Worm (Caenorhabditis elegans): Measurements from ENCODE around the gene F54F2.9.

F54F2.9 gene

DNA sequence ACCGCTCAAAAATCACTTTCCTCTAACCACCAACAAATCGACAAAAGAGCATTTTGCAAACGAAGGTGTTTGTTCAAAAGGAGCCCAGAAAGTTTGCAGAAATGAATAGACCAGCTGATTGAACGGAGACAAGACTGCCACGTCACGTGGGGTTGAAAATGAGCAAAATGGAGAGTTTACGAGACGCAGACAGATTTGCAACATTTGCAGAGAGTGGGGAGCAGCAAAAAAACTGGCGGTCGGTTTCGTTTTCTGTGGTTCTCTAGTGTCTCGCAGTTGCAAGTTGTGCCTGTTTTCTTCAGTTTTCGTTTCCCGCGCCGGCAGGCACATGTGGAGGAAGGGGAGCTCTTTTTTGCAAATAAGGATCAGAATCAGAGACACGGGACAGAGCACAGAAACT is 41.6 kb downstream of the F54F2.9 start:
- TF ChIP-seq hmg-4 (GFP tag; optimal IDR thresholded peaks at IDR 0.05) (no peak), tbx-37 (GFP tag; conservative IDR thresholded peaks at IDR 0.05) (no peak)

DNA sequence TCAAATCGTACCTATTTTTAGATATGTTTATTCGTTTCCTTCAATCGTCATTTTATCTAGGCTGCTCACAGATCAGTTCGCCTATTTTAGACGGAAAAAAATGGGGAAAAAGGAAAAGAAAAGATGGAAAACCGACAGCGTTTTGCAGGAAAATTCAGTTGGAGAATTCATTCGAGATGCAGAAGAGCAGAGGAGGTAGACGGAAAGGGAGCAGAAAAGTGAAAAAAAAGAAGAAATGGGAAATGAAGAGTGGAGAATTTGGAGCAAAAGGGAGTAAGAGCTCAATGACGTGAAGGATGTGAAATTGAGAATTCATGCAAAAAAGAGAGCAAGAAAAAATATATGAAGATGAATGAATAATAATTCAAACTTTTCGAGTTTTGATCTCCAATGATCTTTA is 42.5 kb downstream of the F54F2.9 start:
- TF ChIP-seq ama-1 (optimal IDR thresholded peaks at IDR 0.05) (no peak), tra-4 (tag; optimal IDR thresholded peaks at IDR 0.05) (no peak), hmg-4 (GFP tag; optimal IDR thresholded peaks at IDR 0.05) (no peak), hnd-1 (tag; optimal IDR thresholded peaks at IDR 0.05) (no peak), aly-1 (tag; optimal IDR thresholded peaks at IDR 0.05) (no peak), B0310.2 (tag; optimal IDR thresholded peaks at IDR 0.05) (no peak), ets-7 (tag; optimal IDR thresholded peaks at IDR 0.05) (no peak), F13C5.2 (tag; optimal IDR thresholded peaks at IDR 0.05) (no peak), scrt-1 (GFP tag; IDR thresholded peaks at IDR 0.05) (no peak), tbx-37 (GFP tag; conservative IDR thresholded peaks at IDR 0.05) (no peak)

DNA sequence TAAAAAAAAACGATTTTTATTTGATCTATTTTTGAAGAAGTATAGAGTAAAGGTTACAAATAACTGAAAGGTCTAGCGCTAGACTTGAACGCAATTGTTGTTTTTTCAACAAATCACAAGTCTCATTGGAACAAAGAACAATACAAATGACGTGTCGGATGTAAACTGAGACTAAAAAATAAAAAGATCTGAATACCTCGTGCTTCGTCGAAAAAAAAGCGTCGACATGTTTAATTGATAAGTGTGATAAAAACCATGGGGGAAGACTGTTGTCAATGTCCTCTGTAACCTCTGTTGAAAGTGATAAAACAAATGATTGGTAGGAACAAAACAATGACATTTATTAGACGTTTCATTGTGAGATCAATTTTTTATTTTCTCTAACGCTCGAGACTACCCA is 44.3 kb downstream of the F54F2.9 start:
- TF ChIP-seq hmbx-1 (tag; optimal IDR thresholded peaks at IDR 0.05), result no peak
- no peak for TF ChIP-seq flt-1 (GFP tag; IDR thresholded peaks at IDR 0.05)

DNA sequence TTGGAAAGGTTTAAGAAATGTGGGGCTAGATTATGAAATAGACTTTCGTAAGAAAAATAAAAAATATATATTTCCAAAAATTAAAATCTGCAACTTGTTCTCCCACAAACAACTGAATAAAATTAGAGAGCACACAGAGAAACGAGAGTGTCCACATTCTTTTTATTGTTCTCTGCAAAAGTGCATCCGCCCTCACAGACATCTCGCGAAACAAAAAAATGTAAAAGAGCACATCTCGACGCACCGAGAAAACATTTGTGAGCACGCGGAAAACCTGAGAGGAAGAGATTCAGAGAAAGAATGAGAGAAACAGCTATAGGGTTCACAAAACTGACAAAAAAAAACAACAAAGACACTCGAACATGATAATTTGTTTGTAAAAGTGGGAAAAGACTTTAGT is 44.9 kb downstream of the F54F2.9 start:
- TF ChIP-seq aly-1 (tag; optimal IDR thresholded peaks at IDR 0.05) (no peak), sea-1 (GFP tag; conservative IDR thresholded peaks at IDR 0.05) (no peak), ceh-36 (tag; optimal IDR thresholded peaks at IDR 0.05) (no peak), pes-1 (GFP tag; IDR thresholded peaks at IDR 0.05) (no peak), scrt-1 (GFP tag; IDR thresholded peaks at IDR 0.05) (no peak), flt-1 (GFP tag; IDR thresholded peaks at IDR 0.05) (no peak), tra-4 (tag; optimal IDR thresholded peaks at IDR 0.05) (no peak), ets-7 (tag; optimal IDR thresholded peaks at IDR 0.05) (no peak), B0310.2 (tag; optimal IDR thresholded peaks at IDR 0.05) (no peak), hnd-1 (tag; optimal IDR thresholded peaks at IDR 0.05) (no peak), hmbx-1 (tag; optimal IDR thresholded peaks at IDR 0.05) (no peak), ama-1 (optimal IDR thresholded peaks at IDR 0.05) (no peak), hmg-4 (GFP tag; optimal IDR thresholded peaks at IDR 0.05) (no peak), F13C5.2 (tag; optimal IDR thresholded peaks at IDR 0.05) (no peak), tbx-37 (GFP tag; conservative IDR thresholded peaks at IDR 0.05) (no peak), tbx-11 (GFP tag; IDR thresholded peaks at IDR 0.05) (no peak)

DNA sequence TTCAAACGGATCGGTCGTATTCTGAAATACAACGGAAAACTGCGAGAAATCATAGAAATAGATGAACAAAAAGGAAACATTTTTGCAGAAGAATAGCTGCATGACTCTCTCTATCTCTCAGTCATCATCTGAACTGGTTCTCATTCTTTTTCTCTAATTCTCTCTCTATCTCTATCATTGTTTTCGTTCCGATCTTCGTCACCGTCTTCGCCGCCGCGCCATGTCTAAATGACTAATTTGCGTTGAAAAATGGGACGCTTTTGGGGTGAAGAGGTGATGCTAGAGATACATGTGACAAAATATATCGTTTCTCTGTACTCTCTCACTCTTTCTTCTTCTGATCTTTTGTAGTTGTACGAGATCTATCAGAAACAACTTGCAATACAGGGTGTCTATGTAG is 46.6 kb downstream of the F54F2.9 start:
- TF ChIP-seq flt-1 (GFP tag; IDR thresholded peaks at IDR 0.05) (no peak), hnd-1 (tag; optimal IDR thresholded peaks at IDR 0.05) (no peak), tbx-11 (GFP tag; IDR thresholded peaks at IDR 0.05) (no peak), sea-1 (GFP tag; conservative IDR thresholded peaks at IDR 0.05) (no peak), tbx-37 (GFP tag; conservative IDR thresholded peaks at IDR 0.05) (no peak), F13C5.2 (tag; optimal IDR thresholded peaks at IDR 0.05) (no peak), ceh-13 (GFP tag; optimal IDR thresholded peaks at IDR 0.05) (no peak), aly-1 (tag; optimal IDR thresholded peaks at IDR 0.05) (no peak), ceh-36 (tag; optimal IDR thresholded peaks at IDR 0.05) (no peak), B0310.2 (tag; optimal IDR thresholded peaks at IDR 0.05) (no peak), hmbx-1 (tag; optimal IDR thresholded peaks at IDR 0.05) (no peak)

DNA sequence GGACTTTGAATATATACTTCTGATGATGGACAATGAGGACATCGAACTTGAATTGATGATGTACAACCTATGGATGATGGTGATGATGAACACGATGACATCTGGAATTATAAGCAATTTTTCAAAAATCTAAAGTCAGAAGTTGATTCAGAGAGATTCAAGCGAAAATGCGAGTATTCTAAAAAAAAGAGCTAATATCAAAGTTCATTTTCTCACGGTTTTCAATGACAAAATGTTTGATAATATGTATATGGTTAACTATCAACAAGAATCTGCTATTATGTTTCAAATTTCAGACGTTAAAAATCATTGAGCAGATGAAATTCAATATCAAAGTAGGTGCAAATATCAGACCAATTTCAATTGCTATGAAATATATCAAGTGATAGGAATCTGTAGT is 47.1 kb downstream of the F54F2.9 start, which contains the start of gene K02D10.4:
TSS of gene K02D10.4 (minus strand) at position 101 of the 400 bp plus-strand sequence.
- TF ChIP-seq aly-1 (tag; optimal IDR thresholded peaks at IDR 0.05) (no peak), flt-1 (GFP tag; IDR thresholded peaks at IDR 0.05) (no peak), tbx-11 (GFP tag; IDR thresholded peaks at IDR 0.05) (no peak), hmbx-1 (tag; optimal IDR thresholded peaks at IDR 0.05) (no peak), tbx-37 (GFP tag; conservative IDR thresholded peaks at IDR 0.05) (no peak), F13C5.2 (tag; optimal IDR thresholded peaks at IDR 0.05) (no peak), hnd-1 (tag; optimal IDR thresholded peaks at IDR 0.05) (no peak), sea-1 (GFP tag; conservative IDR thresholded peaks at IDR 0.05) (no peak), scrt-1 (GFP tag; IDR thresholded peaks at IDR 0.05) (no peak), ceh-36 (tag; optimal IDR thresholded peaks at IDR 0.05) (no peak), B0310.2 (tag; optimal IDR thresholded peaks at IDR 0.05) (no peak), hmg-4 (GFP tag; optimal IDR thresholded peaks at IDR 0.05) (no peak), pes-1 (GFP tag; IDR thresholded peaks at IDR 0.05) (no peak), ceh-13 (GFP tag; optimal IDR thresholded peaks at IDR 0.05) (no peak), tra-4 (tag; optimal IDR thresholded peaks at IDR 0.05) (no peak), ama-1 (optimal IDR thresholded peaks at IDR 0.05) (no peak), ets-7 (tag; optimal IDR thresholded peaks at IDR 0.05) (no peak)

DNA sequence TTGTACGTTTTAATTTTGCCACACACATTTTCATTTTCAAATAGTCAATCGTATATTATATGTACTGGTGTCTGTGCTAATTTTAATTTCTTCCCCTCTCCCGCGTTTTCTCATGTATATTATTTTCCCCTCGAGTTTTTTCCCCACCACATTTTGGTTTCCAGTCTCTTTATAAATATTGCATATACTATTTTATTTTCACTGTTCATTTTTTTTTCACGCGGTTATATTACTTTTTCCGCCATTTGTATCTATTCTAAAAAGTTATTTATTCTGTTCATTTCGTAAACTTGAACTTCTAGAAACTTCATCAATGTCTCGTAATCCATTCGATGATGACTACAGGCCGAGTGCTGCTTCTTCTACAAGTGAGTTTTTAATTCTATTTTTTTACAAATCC is 51.1 kb downstream of the F54F2.9 start, which contains the start of gene snap-29:
TSS of gene snap-29 (plus strand) at position 301 of the 400 bp plus-strand sequence.
- TF ChIP-seq tbx-11 (GFP tag; IDR thresholded peaks at IDR 0.05) (no peak), tbx-37 (GFP tag; conservative IDR thresholded peaks at IDR 0.05) (no peak), ets-7 (tag; optimal IDR thresholded peaks at IDR 0.05) (no peak), sea-1 (GFP tag; conservative IDR thresholded peaks at IDR 0.05) (no peak), flt-1 (GFP tag; IDR thresholded peaks at IDR 0.05) (no peak), hmg-4 (GFP tag; optimal IDR thresholded peaks at IDR 0.05) (no peak), scrt-1 (GFP tag; IDR thresholded peaks at IDR 0.05) (no peak), ceh-36 (tag; optimal IDR thresholded peaks at IDR 0.05) (no peak), B0310.2 (tag; optimal IDR thresholded peaks at IDR 0.05) (no peak), aly-1 (tag; optimal IDR thresholded peaks at IDR 0.05) (no peak), pes-1 (GFP tag; IDR thresholded peaks at IDR 0.05) (no peak), ama-1 (optimal IDR thresholded peaks at IDR 0.05) (no peak), ceh-13 (GFP tag; optimal IDR thresholded peaks at IDR 0.05) (no peak), hmbx-1 (tag; optimal IDR thresholded peaks at IDR 0.05) (no peak), hnd-1 (tag; optimal IDR thresholded peaks at IDR 0.05) (no peak)

All from whole organism, early embryonic.